Worm (Caenorhabditis elegans): Measurements from ENCODE around the gene F46B6.10.

DNA sequence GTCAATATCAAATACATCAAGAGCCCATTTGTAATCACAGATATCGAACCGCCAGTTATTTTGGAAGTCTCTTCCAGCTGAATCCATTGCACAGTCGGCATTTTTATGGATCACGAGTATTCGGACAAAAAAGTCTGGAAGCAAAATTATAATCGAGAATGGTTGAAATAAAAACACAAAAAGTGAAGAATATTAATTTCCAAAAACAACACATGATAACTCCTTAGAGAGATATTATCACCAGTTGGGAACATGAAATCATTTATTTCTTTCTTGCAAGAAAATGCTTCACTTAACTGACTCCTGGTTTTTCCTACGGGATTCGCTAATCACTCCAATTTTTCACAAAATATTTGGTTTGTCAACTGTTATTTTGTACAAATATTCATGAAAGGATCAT is 22.3 kb upstream of the F46B6.10 start, which contains the start of gene str-2:
- no peak for TF ChIP-seq aha-1 (tag)
- TF ChIP-seq lin-15B (tag; optimal IDR thresholded peaks at IDR 0.05): no peak
- no peak for TF ChIP-seq lin-39 (tag; optimal IDR thresholded peaks at IDR 0.05)
